Worm (Caenorhabditis elegans): Measurements from ENCODE around the gene ccdc-149.

Gene ccdc-149

ce11 chrX:11522058-11522757, 11.0 kb upstream of the ccdc-149 start, which contains the start of gene sdc-2:
Gene sdc-2 (plus strand): TSS chrX:11522707.
- TF ChIP-seq hlh-8 (tag; optimal IDR thresholded peaks at IDR 0.05) = no peak
- TF ChIP-seq K02D7.2 (tag; optimal IDR thresholded peaks at IDR 0.05) = no peak
- TF ChIP-seq C38D4.7 (GFP tag; optimal IDR thresholded peaks at IDR 0.05) = no peak
- TF ChIP-seq che-1 (tag; optimal IDR thresholded peaks at IDR 0.05) = peak; percentile 9
- no peak for TF ChIP-seq eyg-1 (tag; optimal IDR thresholded peaks at IDR 0.05)
- TF ChIP-seq hlh-6 (tag; optimal IDR thresholded peaks at IDR 0.05) = no peak
- peak; percentile 49 for TF ChIP-seq pros-1 (tag; optimal IDR thresholded peaks at IDR 0.05)
- TF ChIP-seq unc-55 (GFP tag; optimal IDR thresholded peaks at IDR 0.05) = peak; percentile 58
- TF ChIP-seq K09A11.1 (tag; optimal IDR thresholded peaks at IDR 0.05; ENCODE audit: insufficient read depth) = no peak
- no peak for TF ChIP-seq T23F11.4 (GFP tag; optimal IDR thresholded peaks at IDR 0.05)
- no peak for TF ChIP-seq elt-2 (tag; optimal IDR thresholded peaks at IDR 0.05)
- no peak for TF ChIP-seq ahr-1 (tag; optimal IDR thresholded peaks at IDR 0.05)
- no peak for TF ChIP-seq elt-4 (tag; optimal IDR thresholded peaks at IDR 0.05)
- no peak for TF ChIP-seq hlh-30 (tag; optimal IDR thresholded peaks at IDR 0.05; ENCODE audit: insufficient read depth)
- peak; percentile 55 for TF ChIP-seq dve-1 (tag; optimal IDR thresholded peaks at IDR 0.05)
- no peak for TF ChIP-seq unc-86 (tag; optimal IDR thresholded peaks at IDR 0.05)
- no peak for TF ChIP-seq pax-1 (tag; optimal IDR thresholded peaks at IDR 0.05)
- TF ChIP-seq F13H6.1 (tag; optimal IDR thresholded peaks at IDR 0.05) = no peak
- no peak for TF ChIP-seq tbx-7 (tag; optimal IDR thresholded peaks at IDR 0.05)
- TF ChIP-seq syd-9 (tag; optimal IDR thresholded peaks at IDR 0.05) = no peak
- no peak for TF ChIP-seq pha-4 (tag; optimal IDR thresholded peaks at IDR 0.05)
- no peak for TF ChIP-seq pag-3 (tag; optimal IDR thresholded peaks at IDR 0.05; ENCODE audit: borderline replicate concordance)
- TF ChIP-seq fax-1 (tag; optimal IDR thresholded peaks at IDR 0.05) = no peak
- no peak for TF ChIP-seq ceh-2 (tag; optimal IDR thresholded peaks at IDR 0.05)
- no peak for TF ChIP-seq ceh-34 (tag; optimal IDR thresholded peaks at IDR 0.05)
- peak; percentile 74 for TF ChIP-seq ceh-31 (tag; optimal IDR thresholded peaks at IDR 0.05)
- no peak for TF ChIP-seq sdc-2 (tag; optimal IDR thresholded peaks at IDR 0.05)
- TF ChIP-seq nhr-11 (tag; optimal IDR thresholded peaks at IDR 0.05) = no peak
- TF ChIP-seq ref-2 (tag; optimal IDR thresholded peaks at IDR 0.05) = no peak

ce11 chrX:11519016-11519509, 7.8 kb upstream of the ccdc-149 start, which contains the start of gene hpo-34:
Gene hpo-34 (minus strand): TSS chrX:11519066.
- peak; percentile 33 for TF ChIP-seq elt-2 (tag; optimal IDR thresholded peaks at IDR 0.05)
- TF ChIP-seq unc-86 (tag; optimal IDR thresholded peaks at IDR 0.05) = no peak

- no peak for TF ChIP-seq pha-4 (tag; optimal IDR thresholded peaks at IDR 0.05)
- no peak for TF ChIP-seq hlh-15 (tag; optimal IDR thresholded peaks at IDR 0.05)
- TF ChIP-seq hlh-30 (tag; optimal IDR thresholded peaks at IDR 0.05; ENCODE audit: insufficient read depth) = no peak
- no peak for TF ChIP-seq odd-2 (tag; optimal IDR thresholded peaks at IDR 0.05)
- TF ChIP-seq ceh-14 (tag; optimal IDR thresholded peaks at IDR 0.05) = no peak
- no peak for TF ChIP-seq pat-9 (tag; optimal IDR thresholded peaks at IDR 0.05)
- no peak for TF ChIP-seq mec-3 (tag; optimal IDR thresholded peaks at IDR 0.05; ENCODE audit: borderline replicate concordance)
- no peak for TF ChIP-seq sox-4 (tag; optimal IDR thresholded peaks at IDR 0.05)
- TF ChIP-seq madf-2 (tag; optimal IDR thresholded peaks at IDR 0.05) = no peak
- no peak for TF ChIP-seq ets-4 (tag; optimal IDR thresholded peaks at IDR 0.05)
- no peak for TF ChIP-seq eyg-1 (tag; optimal IDR thresholded peaks at IDR 0.05)
- no peak for TF ChIP-seq ceh-45 (GFP tag; IDR thresholded peaks at IDR 0.05)
- TF ChIP-seq ceh-22 (tag; optimal IDR thresholded peaks at IDR 0.05) = no peak
- TF ChIP-seq pax-1 (tag; optimal IDR thresholded peaks at IDR 0.05) = no peak
- TF ChIP-seq ceh-9 (tag; optimal IDR thresholded peaks at IDR 0.05) = no peak
These were observed 7.2 kb upstream of the ccdc-149 start for ce11 chrX:11518415-11518814.

Data from whole organism, late embryonic.